Worm (Caenorhabditis elegans) whole organism, L1 larva: ENCODE data around the gene K09C6.8.

Source experiments
- aha-1 ChIP-seq: fragments of 150-350 bp; optimal IDR thresholded peaks from 2 replicates; lab custom pipeline; 2014; ENCODE audit warnings: missing biosample characterization, missing genetic modification characterization
- alr-1 ChIP-seq: fragments of 200-800 bp; sonication (Bioruptor generic); optimal IDR thresholded peaks from 2 replicates; lab custom pipeline; 2018; ENCODE audit warnings: borderline replicate concordance, mild to moderate bottlenecking, missing genetic modification characterization, missing compliant biosample characterization
- ama-1 ChIP-seq: fragments of 150-350 bp; optimal IDR thresholded peaks from 2 replicates; lab custom pipeline; 2014
- blmp-1 ChIP-seq: fragments of 150-350 bp; optimal IDR thresholded peaks from 2 replicates; lab custom pipeline; 2014; ENCODE audit warnings: missing biosample characterization, missing genetic modification characterization
- lir-3 ChIP-seq: sonication (generic microtip); optimal IDR thresholded peaks from 2 replicates; lab custom pipeline; 2016; ENCODE audit warnings: mild to moderate bottlenecking, missing genetic modification characterization, moderate library complexity, missing compliant biosample characterization; ENCODE audit not compliant: poor library complexity
- mab-9 ChIP-seq: fragments of 200-800 bp; sonication (Bioruptor generic); IDR thresholded peaks from 2 replicates; pipeline ENCODE4 v1.3.6; 2022; ENCODE audit warnings: missing genetic modification reagents, missing genetic modification characterization, missing compliant biosample characterization
- mdl-1 ChIP-seq, 2 experiments: fragments of 150-350 bp; optimal IDR thresholded peaks; 2 replicates each; lab custom pipeline; 2014 to 2017; ENCODE audit warnings: missing biosample characterization in 2 of 2, missing genetic modification characterization in 2 of 2, inconsistent platforms in 1 of 2
- nhr-11 ChIP-seq: fragments of 150-350 bp; optimal IDR thresholded peaks from 2 replicates; lab custom pipeline; 2014; ENCODE audit warnings: missing biosample characterization, missing genetic modification characterization
- nhr-237 ChIP-seq: fragments of 150-350 bp; optimal IDR thresholded peaks from 2 replicates; lab custom pipeline; 2014; ENCODE audit warnings: missing biosample characterization, missing genetic modification characterization
- nhr-76 ChIP-seq: sonication (generic microtip); optimal IDR thresholded peaks from 2 replicates; lab custom pipeline; 2017; ENCODE audit warnings: missing biosample characterization, missing genetic modification characterization
- nhr-77 ChIP-seq: fragments of 150-350 bp; optimal IDR thresholded peaks from 2 replicates; lab custom pipeline; 2014; ENCODE audit warnings: missing biosample characterization, missing genetic modification characterization

DNA sequence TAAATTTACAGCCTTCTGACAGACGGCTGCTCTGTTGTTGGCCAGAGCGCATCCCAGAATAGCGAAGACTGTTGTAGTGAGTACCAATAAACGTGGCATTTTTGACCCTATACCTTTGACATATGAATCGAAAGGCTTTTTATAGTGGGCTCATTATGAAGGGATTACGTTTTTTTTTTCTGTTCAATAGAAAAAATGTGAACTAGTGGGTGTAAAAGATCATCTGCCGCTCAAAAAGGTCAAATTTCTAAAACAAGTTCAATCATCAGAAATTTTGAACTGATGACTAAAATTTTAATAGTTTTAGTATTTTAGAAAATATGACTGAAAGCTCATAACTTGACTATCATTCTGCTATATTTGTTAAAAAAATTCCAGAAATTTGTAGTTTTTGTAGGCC, 11.9 kb upstream of the K09C6.8 start, which contains the start of gene K09C6.9:
- TF ChIP-seq nhr-76 (tag; lab: Kevin White, UChicago) (no peak), alr-1 (no peak), blmp-1 (tag; lab: Kevin White, UChicago) (no peak), ama-1 (lab: Kevin White, UChicago) (no peak), aha-1 (tag; lab: Kevin White, UChicago) (no peak), mdl-1 (tag; optimal IDR thresholded peaks at IDR 0.05; lab: Kevin White, UChicago) (no peak), lir-3 (tag; lab: Kevin White, UChicago) (no peak), nhr-11 (tag; lab: Kevin White, UChicago) (no peak), nhr-77 (tag; lab: Kevin White, UChicago) (no peak), nhr-237 (no peak), mab-9 (no peak)
